Worm (Caenorhabditis elegans) whole organism, late embryonic: ENCODE data around the gene C49C3.21.

Source experiments
- K02D7.2 ChIP-seq: sonication (generic microtip); optimal IDR thresholded peaks from 2 replicates; lab custom pipeline; 2017; ENCODE audit warnings: mild to moderate bottlenecking, missing genetic modification characterization, missing compliant biosample characterization
- K09A11.1 ChIP-seq: sonication (generic microtip); optimal IDR thresholded peaks from 2 replicates; lab custom pipeline; 2017; ENCODE audit warnings: antibody characterized with exemption, mild to moderate bottlenecking, missing genetic modification characterization, missing compliant biosample characterization; ENCODE audit not compliant: insufficient read depth
- T23F11.4 ChIP-seq: fragments of 200-800 bp; sonication (Bioruptor generic); optimal IDR thresholded peaks from 2 replicates; lab custom pipeline; 2018; ENCODE audit warnings: mild to moderate bottlenecking, missing genetic modification characterization, missing compliant biosample characterization
- Y22D7AL.16 ChIP-seq: sonication (generic microtip); optimal IDR thresholded peaks from 2 replicates; lab custom pipeline; 2016; ENCODE audit warnings: missing genetic modification characterization, missing compliant biosample characterization
- ahr-1 ChIP-seq: sonication (generic microtip); optimal IDR thresholded peaks from 2 replicates; lab custom pipeline; 2016; ENCODE audit warnings: missing genetic modification characterization, missing compliant biosample characterization
- ama-1 ChIP-seq: fragments of 150-350 bp; optimal IDR thresholded peaks from 2 replicates; lab custom pipeline; 2014
- ceh-14 ChIP-seq: sonication (generic microtip); optimal IDR thresholded peaks from 2 replicates; lab custom pipeline; 2016; ENCODE audit warnings: missing genotype, missing genetic modification characterization, missing compliant biosample characterization
- ceh-19 ChIP-seq: fragments of 200-800 bp; sonication (Bioruptor generic); optimal IDR thresholded peaks from 2 replicates; lab custom pipeline; 2018; ENCODE audit warnings: mild to moderate bottlenecking, missing genetic modification characterization, missing compliant biosample characterization
- ceh-24 ChIP-seq: sonication (generic microtip); optimal IDR thresholded peaks from 2 replicates; lab custom pipeline; 2016; ENCODE audit warnings: mild to moderate bottlenecking, missing genetic modification characterization, missing compliant biosample characterization
- ceh-30 ChIP-seq: fragments of 150-350 bp; optimal IDR thresholded peaks from 2 replicates; lab custom pipeline; 2014; ENCODE audit warnings: missing biosample characterization, missing genetic modification characterization
- ceh-31 ChIP-seq: sonication (generic microtip); optimal IDR thresholded peaks from 2 replicates; lab custom pipeline; 2016; ENCODE audit warnings: missing genetic modification characterization, missing compliant biosample characterization
- ceh-45 ChIP-seq: fragments of 200-800 bp; sonication (Bioruptor generic); IDR thresholded peaks from 2 replicates; pipeline ENCODE4 v1.3.6; 2022; ENCODE audit warnings: missing genetic modification reagents, missing genetic modification characterization, missing compliant biosample characterization
- ceh-48 ChIP-seq: sonication (generic microtip); optimal IDR thresholded peaks from 2 replicates; lab custom pipeline; 2016; ENCODE audit warnings: missing genetic modification characterization, inconsistent platforms, missing compliant biosample characterization
- ceh-6 ChIP-seq: fragments of 200-800 bp; sonication (Bioruptor generic); optimal IDR thresholded peaks from 2 replicates; lab custom pipeline; 2018; ENCODE audit warnings: mild to moderate bottlenecking, missing genetic modification characterization, missing compliant biosample characterization
- ceh-9 ChIP-seq: sonication (generic microtip); optimal IDR thresholded peaks from 2 replicates; lab custom pipeline; 2016; ENCODE audit warnings: mild to moderate bottlenecking, missing genetic modification characterization, inconsistent platforms, missing compliant biosample characterization
- dmd-4 ChIP-seq: sonication (generic microtip); optimal IDR thresholded peaks from 2 replicates; lab custom pipeline; 2016; ENCODE audit warnings: borderline replicate concordance, missing genetic modification characterization, missing compliant biosample characterization
- dve-1 ChIP-seq: sonication (generic microtip); optimal IDR thresholded peaks from 2 replicates; lab custom pipeline; 2017; ENCODE audit warnings: antibody characterized with exemption, mild to moderate bottlenecking, missing genetic modification characterization, missing compliant biosample characterization
- ets-4 ChIP-seq: sonication (generic microtip); optimal IDR thresholded peaks from 2 replicates; lab custom pipeline; 2016; ENCODE audit warnings: missing genetic modification characterization, missing compliant biosample characterization
- fkh-6 ChIP-seq: sonication (generic microtip); optimal IDR thresholded peaks from 2 replicates; lab custom pipeline; 2016; ENCODE audit warnings: missing genetic modification characterization, missing compliant biosample characterization
- gmeb-2 ChIP-seq: sonication (generic microtip); optimal IDR thresholded peaks from 2 replicates; lab custom pipeline; 2016; ENCODE audit warnings: missing genetic modification characterization, inconsistent platforms, missing compliant biosample characterization
- hlh-30 ChIP-seq: sonication (generic microtip); optimal IDR thresholded peaks from 2 replicates; lab custom pipeline; 2017; ENCODE audit warnings: antibody characterized with exemption, missing genetic modification characterization, missing compliant biosample characterization; ENCODE audit not compliant: insufficient read depth
- hlh-8 ChIP-seq: sonication (generic microtip); optimal IDR thresholded peaks from 2 replicates; lab custom pipeline; 2016; ENCODE audit warnings: missing genotype, missing genetic modification characterization, missing compliant biosample characterization
- lin-11 ChIP-seq: fragments of 200-800 bp; sonication (Bioruptor generic); optimal IDR thresholded peaks from 2 replicates; lab custom pipeline; 2018; ENCODE audit warnings: mild to moderate bottlenecking, missing genetic modification characterization, missing compliant biosample characterization
- mec-3 ChIP-seq: sonication (generic microtip); optimal IDR thresholded peaks from 2 replicates; lab custom pipeline; 2016; ENCODE audit warnings: borderline replicate concordance, missing genetic modification characterization, missing compliant biosample characterization
- nfya-1 ChIP-seq: sonication (generic microtip); optimal IDR thresholded peaks from 2 replicates; lab custom pipeline; 2017; ENCODE audit warnings: missing genetic modification characterization, mild to moderate bottlenecking, missing compliant biosample characterization, antibody characterized with exemption, moderate library complexity
- odd-2 ChIP-seq: sonication (generic microtip); optimal IDR thresholded peaks from 2 replicates; lab custom pipeline; 2017; ENCODE audit warnings: antibody characterized with exemption, mild to moderate bottlenecking, missing genetic modification characterization, missing compliant biosample characterization
- pag-3 ChIP-seq: sonication (generic microtip); optimal IDR thresholded peaks from 2 replicates; lab custom pipeline; 2016; ENCODE audit warnings: missing compliant biosample characterization, missing genetic modification characterization, borderline replicate concordance
- pha-2 ChIP-seq: sonication (generic microtip); optimal IDR thresholded peaks from 2 replicates; lab custom pipeline; 2017; ENCODE audit warnings: mild to moderate bottlenecking, missing genetic modification characterization, missing compliant biosample characterization
- pha-4 ChIP-seq: fragments of 150-350 bp; optimal IDR thresholded peaks from 2 replicates; lab custom pipeline; 2018; ENCODE audit warnings: missing biosample characterization, missing genetic modification reagents, missing genetic modification characterization
- ref-2 ChIP-seq: sonication (generic microtip); optimal IDR thresholded peaks from 2 replicates; lab custom pipeline; 2016; ENCODE audit warnings: missing genetic modification characterization, missing compliant biosample characterization
- sdc-2 ChIP-seq: sonication (generic microtip); optimal IDR thresholded peaks from 2 replicates; lab custom pipeline; 2016; ENCODE audit warnings: missing genotype, missing genetic modification characterization, missing compliant biosample characterization
- sox-2 ChIP-seq: fragments of 200-800 bp; sonication (Bioruptor generic); IDR thresholded peaks from 2 replicates; pipeline ENCODE4 v1.3.6; 2022; ENCODE audit warnings: missing genetic modification reagents, missing genetic modification characterization, missing compliant biosample characterization
- sox-4 ChIP-seq: sonication (generic microtip); optimal IDR thresholded peaks from 2 replicates; lab custom pipeline; 2017; ENCODE audit warnings: mild to moderate bottlenecking, missing genetic modification characterization, inconsistent platforms, missing compliant biosample characterization
- syd-9 ChIP-seq: sonication (generic microtip); optimal IDR thresholded peaks from 2 replicates; lab custom pipeline; 2016; ENCODE audit warnings: mild to moderate bottlenecking, missing genetic modification characterization, moderate library complexity, missing compliant biosample characterization
- tbx-7 ChIP-seq: sonication (generic microtip); optimal IDR thresholded peaks from 2 replicates; lab custom pipeline; 2016; ENCODE audit warnings: missing genotype, missing genetic modification characterization, missing compliant biosample characterization
- ttx-3 ChIP-seq: sonication (generic microtip); optimal IDR thresholded peaks from 2 replicates; lab custom pipeline; 2016; ENCODE audit warnings: missing genetic modification reagents, missing genetic modification characterization, missing compliant biosample characterization
- unc-55 ChIP-seq: sonication (generic microtip); optimal IDR thresholded peaks from 2 replicates; lab custom pipeline; 2017; ENCODE audit warnings: missing biosample characterization, missing genetic modification reagents, missing genetic modification characterization
- zip-5 ChIP-seq: sonication (generic microtip); optimal IDR thresholded peaks from 2 replicates; lab custom pipeline; 2016; ENCODE audit warnings: missing genetic modification characterization, missing compliant biosample characterization
- ztf-16 ChIP-seq: sonication (generic microtip); optimal IDR thresholded peaks from 2 replicates; lab custom pipeline; 2017; ENCODE audit warnings: missing genetic modification characterization, missing compliant biosample characterization

The C49C3.21 gene

ce11 chrIV:17342667-17343066, at the start of gene C49C3.21:
Gene C49C3.21 (plus strand): TSS chrIV:17342967.
- no peak for TF ChIP-seq ceh-19
- TF ChIP-seq ceh-14 (tag; lab: Kevin White, UChicago), result no peak
- TF ChIP-seq ceh-9, result no peak
- no peak for TF ChIP-seq hlh-8 (tag; lab: Kevin White, UChicago)
- TF ChIP-seq pha-2 (tag; lab: Kevin White, UChicago), result no peak
- TF ChIP-seq dmd-4, result no peak
- TF ChIP-seq ceh-48, result no peak
- no peak for TF ChIP-seq fkh-6 (tag; lab: Kevin White, UChicago)
- no peak for TF ChIP-seq lin-11 (tag; lab: Kevin White, UChicago)
- TF ChIP-seq mec-3 (tag; lab: Kevin White, UChicago), result no peak
- TF ChIP-seq pha-4 (tag; lab: Kevin White, UChicago), result no peak
- no peak for TF ChIP-seq ets-4
- TF ChIP-seq syd-9 (tag; lab: Kevin White, UChicago), result no peak
- no peak for TF ChIP-seq K09A11.1 (tag; lab: Kevin White, UChicago)
- no peak for TF ChIP-seq ttx-3 (tag; lab: Kevin White, UChicago)
- TF ChIP-seq ahr-1 (tag; lab: Kevin White, UChicago), result no peak
- no peak for TF ChIP-seq gmeb-2 (tag; lab: Kevin White, UChicago)
- no peak for TF ChIP-seq ceh-31
- TF ChIP-seq ztf-16 (tag; lab: Kevin White, UChicago), result no peak
- TF ChIP-seq hlh-30 (tag; lab: Kevin White, UChicago), result no peak

ce11 chrIV:17293068-17293467, 49.7 kb upstream of the C49C3.21 start:
- no peak for TF ChIP-seq mec-3 (tag; lab: Kevin White, UChicago)
- TF ChIP-seq hlh-30 (tag; lab: Kevin White, UChicago), result no peak
- TF ChIP-seq, all 69 proteins: peak for 0

ce11 chrIV:17293679-17294078, 49.1 kb upstream of the C49C3.21 start:
- TF ChIP-seq ceh-9 (no peak), unc-55 (GFP tag; lab: Kevin White, UChicago) (peak; percentile 18)

- no peak for TF ChIP-seq ets-4
- no peak for TF ChIP-seq K02D7.2 (tag; lab: Kevin White, UChicago)
- no peak for TF ChIP-seq ahr-1 (tag; lab: Kevin White, UChicago)
- no peak for TF ChIP-seq sdc-2 (tag; lab: Kevin White, UChicago)
- no peak for TF ChIP-seq pag-3 (tag; lab: Kevin White, UChicago)
- TF ChIP-seq ref-2 (tag; lab: Kevin White, UChicago), result no peak
- no peak for TF ChIP-seq ceh-24 (tag; lab: Kevin White, UChicago)
- TF ChIP-seq sox-4 (tag; lab: Kevin White, UChicago), result no peak
- TF ChIP-seq ama-1 (lab: Kevin White, UChicago), result no peak
These were observed 48.3 kb upstream of the C49C3.21 start, which contains the start of gene T28F3.5 for ce11 chrIV:17294489-17294888. Gene T28F3.5 (plus strand): TSS chrIV:17294789.

ce11 chrIV:17301933-17302332, 40.8 kb upstream of the C49C3.21 start, which contains the start of gene ifta-2:
Gene ifta-2 (minus strand): TSS chrIV:17302033.
- TF ChIP-seq ets-4 (no peak), K02D7.2 (tag; lab: Kevin White, UChicago) (no peak), ceh-19 (no peak), hlh-8 (tag; lab: Kevin White, UChicago) (no peak), tbx-7 (tag; lab: Kevin White, UChicago) (no peak), ceh-45 (GFP tag; lab: Robert Waterston, UW) (no peak), ceh-6 (GFP tag; lab: Kevin White, UChicago) (no peak), fkh-6 (tag; lab: Kevin White, UChicago) (no peak), Y22D7AL.16 (tag; lab: Kevin White, UChicago) (no peak), zip-5 (tag; lab: Kevin White, UChicago) (no peak), pha-4 (tag; lab: Kevin White, UChicago) (no peak), T23F11.4 (GFP tag; lab: Kevin White, UChicago) (no peak), dve-1 (tag; lab: Kevin White, UChicago) (no peak), nfya-1 (no peak), ceh-30 (tag; lab: Kevin White, UChicago) (no peak), unc-55 (GFP tag; lab: Kevin White, UChicago) (no peak), odd-2 (tag; lab: Kevin White, UChicago) (no peak), sox-2 (GFP tag; lab: Robert Waterston, UW) (no peak), ceh-24 (tag; lab: Kevin White, UChicago) (no peak), pha-2 (tag; lab: Kevin White, UChicago) (no peak)
